Worm (Caenorhabditis elegans): ENCODE data around the gene H03G16.7.

DNA sequence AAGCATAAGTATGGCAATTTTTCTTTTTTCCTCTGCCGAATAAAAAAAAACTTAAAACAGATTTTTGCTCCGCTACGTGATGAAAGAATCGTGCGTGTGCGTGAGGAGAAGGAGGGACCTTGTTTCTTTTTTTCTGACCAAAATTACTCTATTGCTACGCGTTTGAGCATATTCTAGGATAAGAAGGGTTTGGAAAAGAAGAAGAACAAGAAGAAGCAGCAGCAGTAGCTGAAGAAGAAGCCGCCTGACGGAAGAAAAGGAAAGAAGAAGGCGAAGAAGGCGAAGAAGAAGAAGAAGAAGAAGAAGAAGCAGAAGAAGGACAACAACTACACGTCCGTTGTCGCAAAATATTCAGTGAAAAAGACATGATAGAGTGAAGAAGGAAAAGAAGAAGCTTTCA lies 39.7 kb downstream of the H03G16.7 start:
- TF ChIP-seq ama-1 (optimal IDR thresholded peaks at IDR 0.05) (no peak), hmbx-1 (tag; optimal IDR thresholded peaks at IDR 0.05) (no peak), F13C5.2 (tag; optimal IDR thresholded peaks at IDR 0.05) (no peak), tra-4 (tag; optimal IDR thresholded peaks at IDR 0.05) (no peak), pes-1 (GFP tag; IDR thresholded peaks at IDR 0.05) (no peak), ceh-36 (tag; optimal IDR thresholded peaks at IDR 0.05) (no peak), aly-1 (tag; optimal IDR thresholded peaks at IDR 0.05) (no peak), hnd-1 (tag; optimal IDR thresholded peaks at IDR 0.05) (no peak), ets-7 (tag; optimal IDR thresholded peaks at IDR 0.05) (no peak), ceh-13 (GFP tag; optimal IDR thresholded peaks at IDR 0.05) (no peak), flt-1 (GFP tag; IDR thresholded peaks at IDR 0.05) (no peak), tbx-37 (GFP tag; conservative IDR thresholded peaks at IDR 0.05) (no peak), sea-1 (GFP tag; conservative IDR thresholded peaks at IDR 0.05) (no peak)
